Worm (Caenorhabditis elegans) whole organism, late embryonic: ENCODE data around the gene F28E10.1.

Experiments used
- C38D4.7 ChIP-seq: fragments of 200-800 bp; sonication (Bioruptor generic); optimal IDR thresholded peaks from 2 replicates; lab custom pipeline; 2018; ENCODE audit warnings: mild to moderate bottlenecking, missing genetic modification characterization, moderate library complexity, missing compliant biosample characterization
- K02D7.2 ChIP-seq: sonication (generic microtip); optimal IDR thresholded peaks from 2 replicates; lab custom pipeline; 2017; ENCODE audit warnings: mild to moderate bottlenecking, missing genetic modification characterization, missing compliant biosample characterization
- K09A11.1 ChIP-seq: sonication (generic microtip); optimal IDR thresholded peaks from 2 replicates; lab custom pipeline; 2017; ENCODE audit warnings: antibody characterized with exemption, mild to moderate bottlenecking, missing genetic modification characterization, missing compliant biosample characterization; ENCODE audit not compliant: insufficient read depth
- ama-1 ChIP-seq: fragments of 150-350 bp; optimal IDR thresholded peaks from 2 replicates; lab custom pipeline; 2014
- ceh-14 ChIP-seq: sonication (generic microtip); optimal IDR thresholded peaks from 2 replicates; lab custom pipeline; 2016; ENCODE audit warnings: missing genotype, missing genetic modification characterization, missing compliant biosample characterization
- ceh-19 ChIP-seq: fragments of 200-800 bp; sonication (Bioruptor generic); optimal IDR thresholded peaks from 2 replicates; lab custom pipeline; 2018; ENCODE audit warnings: mild to moderate bottlenecking, missing genetic modification characterization, missing compliant biosample characterization
- ceh-22 ChIP-seq: sonication (generic microtip); optimal IDR thresholded peaks from 2 replicates; lab custom pipeline; 2017; ENCODE audit warnings: missing biosample characterization, missing genetic modification characterization
- ceh-31 ChIP-seq: sonication (generic microtip); optimal IDR thresholded peaks from 2 replicates; lab custom pipeline; 2016; ENCODE audit warnings: missing genetic modification characterization, missing compliant biosample characterization
- ceh-6 ChIP-seq: fragments of 200-800 bp; sonication (Bioruptor generic); optimal IDR thresholded peaks from 2 replicates; lab custom pipeline; 2018; ENCODE audit warnings: mild to moderate bottlenecking, missing genetic modification characterization, missing compliant biosample characterization
- ceh-9 ChIP-seq: sonication (generic microtip); optimal IDR thresholded peaks from 2 replicates; lab custom pipeline; 2016; ENCODE audit warnings: mild to moderate bottlenecking, missing genetic modification characterization, inconsistent platforms, missing compliant biosample characterization
- che-1 ChIP-seq: sonication (generic microtip); optimal IDR thresholded peaks from 2 replicates; lab custom pipeline; 2016; ENCODE audit warnings: mild to moderate bottlenecking, missing genetic modification characterization, missing compliant biosample characterization
- dmd-4 ChIP-seq: sonication (generic microtip); optimal IDR thresholded peaks from 2 replicates; lab custom pipeline; 2016; ENCODE audit warnings: borderline replicate concordance, missing genetic modification characterization, missing compliant biosample characterization
- elt-4 ChIP-seq: sonication (generic microtip); optimal IDR thresholded peaks from 2 replicates; lab custom pipeline; 2016; ENCODE audit warnings: missing genetic modification characterization, missing compliant biosample characterization
- ets-4 ChIP-seq: sonication (generic microtip); optimal IDR thresholded peaks from 2 replicates; lab custom pipeline; 2016; ENCODE audit warnings: missing genetic modification characterization, missing compliant biosample characterization
- eyg-1 ChIP-seq: sonication (generic microtip); optimal IDR thresholded peaks from 2 replicates; lab custom pipeline; 2016; ENCODE audit warnings: missing genotype, missing genetic modification characterization, missing compliant biosample characterization
- fkh-10 ChIP-seq: fragments of 150-350 bp; optimal IDR thresholded peaks from 2 replicates; lab custom pipeline; 2014; ENCODE audit warnings: missing biosample characterization, missing genetic modification reagents, missing genetic modification characterization
- fkh-6 ChIP-seq: sonication (generic microtip); optimal IDR thresholded peaks from 2 replicates; lab custom pipeline; 2016; ENCODE audit warnings: missing genetic modification characterization, missing compliant biosample characterization
- gmeb-2 ChIP-seq: sonication (generic microtip); optimal IDR thresholded peaks from 2 replicates; lab custom pipeline; 2016; ENCODE audit warnings: missing genetic modification characterization, inconsistent platforms, missing compliant biosample characterization
- hlh-15 ChIP-seq: sonication (generic microtip); optimal IDR thresholded peaks from 2 replicates; lab custom pipeline; 2016; ENCODE audit warnings: missing genetic modification characterization, missing compliant biosample characterization
- hlh-30 ChIP-seq: sonication (generic microtip); optimal IDR thresholded peaks from 2 replicates; lab custom pipeline; 2017; ENCODE audit warnings: antibody characterized with exemption, missing genetic modification characterization, missing compliant biosample characterization; ENCODE audit not compliant: insufficient read depth
- lim-6 ChIP-seq: sonication (generic microtip); optimal IDR thresholded peaks from 2 replicates; lab custom pipeline; 2016; ENCODE audit warnings: missing genetic modification characterization, missing compliant biosample characterization
- madf-2 ChIP-seq: sonication (generic microtip); optimal IDR thresholded peaks from 2 replicates; lab custom pipeline; 2017; ENCODE audit warnings: missing genetic modification characterization, missing compliant biosample characterization
- mec-3 ChIP-seq: sonication (generic microtip); optimal IDR thresholded peaks from 2 replicates; lab custom pipeline; 2016; ENCODE audit warnings: borderline replicate concordance, missing genetic modification characterization, missing compliant biosample characterization
- nfya-1 ChIP-seq: sonication (generic microtip); optimal IDR thresholded peaks from 2 replicates; lab custom pipeline; 2017; ENCODE audit warnings: missing genetic modification characterization, mild to moderate bottlenecking, missing compliant biosample characterization, antibody characterized with exemption, moderate library complexity
- nhr-11 ChIP-seq: fragments of 150-350 bp; optimal IDR thresholded peaks from 2 replicates; lab custom pipeline; 2014; ENCODE audit warnings: missing biosample characterization, missing genetic modification characterization
- pag-3 ChIP-seq: sonication (generic microtip); optimal IDR thresholded peaks from 2 replicates; lab custom pipeline; 2016; ENCODE audit warnings: missing compliant biosample characterization, missing genetic modification characterization, borderline replicate concordance
- pat-9 ChIP-seq: fragments of 200-800 bp; sonication (Bioruptor generic); optimal IDR thresholded peaks from 2 replicates; lab custom pipeline; 2018; ENCODE audit warnings: mild to moderate bottlenecking, missing genetic modification characterization, moderate library complexity, missing compliant biosample characterization
- pqm-1 ChIP-seq: sonication (generic microtip); optimal IDR thresholded peaks from 2 replicates; lab custom pipeline; 2016; ENCODE audit warnings: missing genetic modification characterization, missing compliant biosample characterization
- pros-1 ChIP-seq: fragments of 150-350 bp; optimal IDR thresholded peaks from 2 replicates; lab custom pipeline; 2014; ENCODE audit warnings: missing biosample characterization, missing genetic modification reagents, missing genetic modification characterization
- rnt-1 ChIP-seq: sonication (generic microtip); optimal IDR thresholded peaks from 2 replicates; lab custom pipeline; 2016; ENCODE audit warnings: missing genetic modification characterization, missing compliant biosample characterization
- sox-2 ChIP-seq: fragments of 200-800 bp; sonication (Bioruptor generic); IDR thresholded peaks from 2 replicates; pipeline ENCODE4 v1.3.6; 2022; ENCODE audit warnings: missing genetic modification reagents, missing genetic modification characterization, missing compliant biosample characterization
- sox-4 ChIP-seq: sonication (generic microtip); optimal IDR thresholded peaks from 2 replicates; lab custom pipeline; 2017; ENCODE audit warnings: mild to moderate bottlenecking, missing genetic modification characterization, inconsistent platforms, missing compliant biosample characterization
- tbx-2 ChIP-seq: sonication (generic microtip); optimal IDR thresholded peaks from 2 replicates; lab custom pipeline; 2016; ENCODE audit warnings: missing genetic modification characterization, missing compliant biosample characterization
- unc-42 ChIP-seq: sonication (generic microtip); optimal IDR thresholded peaks from 2 replicates; lab custom pipeline; 2016; ENCODE audit warnings: missing genotype, missing genetic modification characterization, missing compliant biosample characterization
- unc-55 ChIP-seq: sonication (generic microtip); optimal IDR thresholded peaks from 2 replicates; lab custom pipeline; 2017; ENCODE audit warnings: missing biosample characterization, missing genetic modification reagents, missing genetic modification characterization
- zip-5 ChIP-seq: sonication (generic microtip); optimal IDR thresholded peaks from 2 replicates; lab custom pipeline; 2016; ENCODE audit warnings: missing genetic modification characterization, missing compliant biosample characterization

Gene F28E10.1

ce11 chrIV:4608661-4609060 lies 40.0 kb downstream of the F28E10.1 start:
- TF ChIP-seq ets-4 (no peak), elt-4 (tag; lab: Kevin White, UChicago) (peak; percentile 70)

ce11 chrIV:4609568-4609967 lies 40.9 kb downstream of the F28E10.1 start, which contains the start of gene col-110:
col-110 (minus strand) TSS chrIV:4609668.
- TF ChIP-seq tbx-2, result no peak
- no peak for TF ChIP-seq ceh-31
- no peak for TF ChIP-seq rnt-1 (tag; lab: Kevin White, UChicago)
- no peak for TF ChIP-seq ama-1 (lab: Kevin White, UChicago)
- TF ChIP-seq che-1, result no peak
- no peak for TF ChIP-seq fkh-10 (GFP tag; lab: Kevin White, UChicago)
- no peak for TF ChIP-seq hlh-30 (tag; lab: Kevin White, UChicago)
- TF ChIP-seq ceh-22 (tag; lab: Kevin White, UChicago), result no peak
- TF ChIP-seq pros-1 (tag; lab: Kevin White, UChicago), result no peak
- TF ChIP-seq mec-3 (tag; lab: Kevin White, UChicago), result no peak
- TF ChIP-seq pqm-1 (tag; lab: Kevin White, UChicago), result no peak
- TF ChIP-seq, all 69 proteins: peak for 0

- TF ChIP-seq unc-55 (GFP tag; lab: Kevin White, UChicago), result no peak
- TF ChIP-seq K09A11.1 (tag; lab: Kevin White, UChicago), result no peak
- no peak for TF ChIP-seq hlh-15 (tag; lab: Kevin White, UChicago)
- no peak for TF ChIP-seq pqm-1 (tag; lab: Kevin White, UChicago)
- TF ChIP-seq fkh-10 (GFP tag; lab: Kevin White, UChicago), result no peak
These were observed 43.1 kb downstream of the F28E10.1 start for ce11 chrIV:4611740-4612139.

ce11 chrIV:4612597-4612996 lies 44.0 kb downstream of the F28E10.1 start:
- no peak for TF ChIP-seq ceh-19
- TF ChIP-seq unc-55 (GFP tag; lab: Kevin White, UChicago), result no peak
- TF ChIP-seq madf-2 (tag; lab: Kevin White, UChicago), result no peak
- no peak for TF ChIP-seq tbx-2
- TF ChIP-seq dmd-4 (tag; lab: Kevin White, UChicago), result no peak
- TF ChIP-seq hlh-15 (tag; lab: Kevin White, UChicago), result no peak

ce11 chrIV:4613516-4613915 lies 44.9 kb downstream of the F28E10.1 start:
- no peak for TF ChIP-seq pat-9 (tag; lab: Kevin White, UChicago)
- no peak for TF ChIP-seq rnt-1 (tag; lab: Kevin White, UChicago)
- no peak for TF ChIP-seq ama-1 (lab: Kevin White, UChicago)
- no peak for TF ChIP-seq lim-6 (tag; lab: Kevin White, UChicago)
- TF ChIP-seq ceh-14, result peak; percentile 3
- no peak for TF ChIP-seq sox-4 (tag; lab: Kevin White, UChicago)
- TF ChIP-seq ceh-22 (tag; lab: Kevin White, UChicago), result no peak
- TF ChIP-seq pag-3 (tag; lab: Kevin White, UChicago), result no peak

- TF ChIP-seq ceh-31 (peak; percentile 4), dmd-4 (tag; lab: Kevin White, UChicago) (no peak), nfya-1 (tag; lab: Kevin White, UChicago) (no peak)
These were observed 55.2 kb downstream of the F28E10.1 start for ce11 chrIV:4623852-4624251.

- TF ChIP-seq C38D4.7 (GFP tag; lab: Kevin White, UChicago) (no peak), sox-4 (tag; lab: Kevin White, UChicago) (no peak), madf-2 (tag; lab: Kevin White, UChicago) (no peak), ceh-14 (no peak), sox-2 (GFP tag; lab: Robert Waterston, UW) (no peak), pat-9 (tag; lab: Kevin White, UChicago) (no peak), zip-5 (tag; lab: Kevin White, UChicago) (no peak), hlh-15 (tag; lab: Kevin White, UChicago) (no peak), K02D7.2 (tag; lab: Kevin White, UChicago) (no peak), eyg-1 (tag; lab: Kevin White, UChicago) (no peak), ceh-22 (tag; lab: Kevin White, UChicago) (no peak), nhr-11 (tag; lab: Kevin White, UChicago) (no peak), pros-1 (tag; lab: Kevin White, UChicago) (no peak), ceh-6 (GFP tag; lab: Kevin White, UChicago) (no peak), unc-42 (tag; lab: Kevin White, UChicago) (no peak), fkh-6 (tag; lab: Kevin White, UChicago) (no peak), gmeb-2 (tag; lab: Kevin White, UChicago) (no peak), ceh-9 (tag; lab: Kevin White, UChicago) (no peak)
These were observed 64.8 kb downstream of the F28E10.1 start, which contains the start of gene R105.1 for ce11 chrIV:4633393-4633792. R105.1 (plus strand) TSS chrIV:4633693.
